Fruit fly (Drosophila melanogaster) whole organism, embryonic: ENCODE measurements around the gene Mical.

Experiments used
- BEAF-32 ChIP-seq: fragments of 200-800 bp; sonication (Bioruptor generic); optimal IDR thresholded peaks from 3 replicates; lab custom pipeline; 2017; ENCODE audit warnings: missing biosample characterization, missing genetic modification characterization, mild to moderate bottlenecking, moderate library complexity, missing genetic modification reagents
- Bteb2 ChIP-seq: fragments of 200-800 bp; sonication (Bioruptor generic); optimal IDR thresholded peaks from 2 replicates; lab custom pipeline; 2016; ENCODE audit warnings: missing biosample characterization, missing genetic modification characterization
- CG1024 ChIP-seq: fragments of 200-800 bp; sonication (Bioruptor generic); IDR thresholded peaks from 2 replicates; pipeline ENCODE4 v1.3.6; 2022; ENCODE audit warnings: missing biosample characterization, missing genetic modification characterization
- CG10267 ChIP-seq: fragments of 200-800 bp; sonication (Bioruptor generic); optimal IDR thresholded peaks from 2 replicates; lab custom pipeline; 2018; ENCODE audit warnings: missing biosample characterization, mild to moderate bottlenecking, missing genetic modification characterization, moderate library complexity
- CG10431 ChIP-seq: fragments of 200-800 bp; sonication (Bioruptor generic); optimal IDR thresholded peaks from 3 replicates; lab custom pipeline; 2018; ENCODE audit warnings: missing biosample characterization, mild to moderate bottlenecking, missing genetic modification characterization
- CG13123 ChIP-seq: fragments of 200-800 bp; sonication (Bioruptor generic); optimal IDR thresholded peaks from 2 replicates; lab custom pipeline; 2016; ENCODE audit warnings: missing biosample characterization, missing genetic modification characterization
- CG13424 ChIP-seq: fragments of 200-800 bp; sonication (Bioruptor generic); optimal IDR thresholded peaks from 2 replicates; lab custom pipeline; 2019; ENCODE audit warnings: missing biosample characterization, mild to moderate bottlenecking, missing genetic modification characterization, moderate library complexity
- CG14667 ChIP-seq: fragments of 200-800 bp; sonication (Bioruptor generic); IDR thresholded peaks from 2 replicates; pipeline ENCODE4 v1.3.6; 2022; ENCODE audit warnings: missing biosample characterization, missing genetic modification characterization
- CG15601 ChIP-seq: fragments of 200-800 bp; sonication (Bioruptor generic); optimal IDR thresholded peaks from 3 replicates; lab custom pipeline; 2019; ENCODE audit warnings: missing biosample characterization, mild to moderate bottlenecking, missing genetic modification characterization, moderate library complexity
- CG17359 ChIP-seq: fragments of 200-800 bp; sonication (Bioruptor generic); optimal IDR thresholded peaks from 3 replicates; lab custom pipeline; 2018; ENCODE audit warnings: missing biosample characterization, mild to moderate bottlenecking, missing genetic modification characterization, moderate library complexity
- CG17361 ChIP-seq: fragments of 200-800 bp; sonication (Bioruptor generic); IDR thresholded peaks from 3 replicates; pipeline ENCODE4 v1.3.6; 2022; ENCODE audit warnings: missing biosample characterization, missing genetic modification characterization
- CG17385 ChIP-seq: fragments of 200-800 bp; sonication (Bioruptor generic); optimal IDR thresholded peaks from 3 replicates; lab custom pipeline; 2018; ENCODE audit warnings: missing biosample characterization, mild to moderate bottlenecking, missing genetic modification characterization
- CG17612 ChIP-seq: fragments of 200-800 bp; sonication (Bioruptor generic); IDR thresholded peaks from 2 replicates; pipeline ENCODE4 v1.3.6; 2022; ENCODE audit warnings: missing biosample characterization, missing genetic modification characterization
- CG17912 ChIP-seq: fragments of 200-800 bp; sonication (Bioruptor generic); optimal IDR thresholded peaks from 2 replicates; lab custom pipeline; 2018; ENCODE audit warnings: missing biosample characterization, mild to moderate bottlenecking, missing genetic modification characterization
- CG32772 ChIP-seq: fragments of 200-800 bp; sonication (Bioruptor generic); IDR thresholded peaks from 2 replicates; pipeline ENCODE4 v1.3.6; 2022; ENCODE audit warnings: missing biosample characterization, missing genetic modification characterization
- CG34376 ChIP-seq: fragments of 200-800 bp; sonication (Bioruptor generic); optimal IDR thresholded peaks from 2 replicates; lab custom pipeline; 2018; ENCODE audit warnings: missing biosample characterization, mild to moderate bottlenecking, missing genetic modification characterization
- CG3838 ChIP-seq: fragments of 200-800 bp; sonication (Bioruptor generic); optimal IDR thresholded peaks from 3 replicates; lab custom pipeline; 2016; ENCODE audit warnings: missing biosample characterization, missing genetic modification characterization
- CG42726 ChIP-seq: fragments of 200-800 bp; sonication (Bioruptor generic); IDR thresholded peaks from 2 replicates; pipeline ENCODE4 v1.3.6; 2022; ENCODE audit warnings: missing biosample characterization, missing genetic modification characterization; ENCODE audit not compliant: partially characterized antibody
- CG4360 ChIP-seq: fragments of 200-800 bp; sonication (Bioruptor generic); IDR thresholded peaks from 2 replicates; pipeline ENCODE4 v1.3.6; 2022; ENCODE audit warnings: missing biosample characterization, missing genetic modification characterization
- CG6175 ChIP-seq: fragments of 200-800 bp; sonication (Bioruptor generic); IDR thresholded peaks from 3 replicates; pipeline ENCODE4 v1.3.6; 2022; ENCODE audit warnings: missing biosample characterization, missing genetic modification characterization
- CG7839 ChIP-seq: fragments of 200-800 bp; sonication (Bioruptor generic); optimal IDR thresholded peaks from 3 replicates; lab custom pipeline; 2018; ENCODE audit warnings: missing biosample characterization, mild to moderate bottlenecking, missing genetic modification characterization, moderate library complexity
- CG9932 ChIP-seq: fragments of 200-800 bp; sonication (Bioruptor generic); IDR thresholded peaks from 2 replicates; pipeline ENCODE4 v1.3.6; 2022; ENCODE audit warnings: missing biosample characterization, missing genetic modification characterization
- H15 ChIP-seq: fragments of 200-800 bp; sonication (Bioruptor generic); IDR thresholded peaks from 3 replicates; pipeline ENCODE4 v1.3.6; 2022; ENCODE audit warnings: missing biosample characterization, missing genetic modification characterization
- Hr39 ChIP-seq: fragments of >200 bp; optimal IDR thresholded peaks from 2 replicates; lab custom pipeline; 2017
- Hr51 ChIP-seq, 2 experiments: fragments of 200-800 bp; sonication (Bioruptor generic); optimal IDR thresholded peaks; 2 replicates in 1 of 2; 3 replicates in 1 of 2; lab custom pipeline; 2016 to 2018; ENCODE audit warnings: missing biosample characterization in 2 of 2, missing genetic modification characterization in 2 of 2, mild to moderate bottlenecking in 1 of 2, moderate library complexity in 1 of 2
- Lpt ChIP-seq: fragments of >200 bp; optimal IDR thresholded peaks from 2 replicates; lab custom pipeline; 2018; ENCODE audit warnings: missing biosample characterization, missing genetic modification characterization
- MESR4 ChIP-seq: fragments of 200-800 bp; sonication (Bioruptor generic); optimal IDR thresholded peaks from 2 replicates; lab custom pipeline; 2018; ENCODE audit warnings: missing biosample characterization, mild to moderate bottlenecking, missing genetic modification characterization, moderate library complexity
- Oaz ChIP-seq: fragments of 200-800 bp; sonication (Bioruptor generic); IDR thresholded peaks from 2 replicates; pipeline ENCODE4 v1.3.6; 2022; ENCODE audit warnings: missing biosample characterization, missing genetic modification characterization
- Sox100B ChIP-seq: fragments of 200-800 bp; sonication (Bioruptor generic); optimal IDR thresholded peaks from 3 replicates; lab custom pipeline; 2018; ENCODE audit warnings: missing biosample characterization, mild to moderate bottlenecking, missing genetic modification characterization
- Ssrp ChIP-seq: fragments of 200-800 bp; sonication (Bioruptor generic); optimal IDR thresholded peaks from 2 replicates; lab custom pipeline; 2018; ENCODE audit warnings: missing biosample characterization, mild to moderate bottlenecking, missing genetic modification characterization, moderate library complexity
- Stat92E ChIP-seq, 3 experiments: fragments of >200 bp in 2 of 3; fragments of 200-800 bp in 1 of 3; sonication (Bioruptor generic) in 1 of 3; optimal IDR thresholded peaks; 2 replicates each; lab custom pipeline; 2017 to 2019; ENCODE audit warnings: missing biosample characterization in 3 of 3, missing genetic modification characterization in 3 of 3, mild to moderate bottlenecking in 1 of 3, moderate library complexity in 1 of 3
- ara ChIP-seq: fragments of 200-800 bp; sonication (Bioruptor generic); IDR thresholded peaks from 2 replicates; pipeline ENCODE4 v1.3.6; 2022; ENCODE audit warnings: missing biosample characterization, missing genetic modification characterization
- br ChIP-seq: fragments of >200 bp; optimal IDR thresholded peaks from 2 replicates; lab custom pipeline; 2017
- caup ChIP-seq: fragments of 200-800 bp; sonication (Bioruptor generic); optimal IDR thresholded peaks from 3 replicates; lab custom pipeline; 2017; ENCODE audit warnings: missing biosample characterization, mild to moderate bottlenecking, missing genetic modification characterization, moderate library complexity; ENCODE audit not compliant: severe bottlenecking
- eyg ChIP-seq: fragments of 200-800 bp; sonication (Bioruptor generic); optimal IDR thresholded peaks from 3 replicates; lab custom pipeline; 2016; ENCODE audit warnings: missing biosample characterization, missing genetic modification characterization
- ind ChIP-seq: fragments of 200-800 bp; sonication (Bioruptor generic); optimal IDR thresholded peaks from 3 replicates; lab custom pipeline; 2016; ENCODE audit warnings: missing biosample characterization, missing genetic modification characterization
- insv ChIP-seq, 2 experiments: fragments of 200-800 bp; sonication (Bioruptor generic); optimal IDR thresholded peaks; 3 replicates each; lab custom pipeline; 2016 to 2018; ENCODE audit warnings: missing biosample characterization in 2 of 2, missing genetic modification characterization in 2 of 2
- oc ChIP-seq: fragments of 200-800 bp; sonication (Bioruptor generic); optimal IDR thresholded peaks from 2 replicates; lab custom pipeline; 2018; ENCODE audit warnings: missing biosample characterization, mild to moderate bottlenecking, missing genetic modification characterization, moderate library complexity
- onecut ChIP-seq: fragments of 200-800 bp; sonication (Bioruptor generic); IDR thresholded peaks from 2 replicates; pipeline ENCODE4 v1.3.6; 2022; ENCODE audit warnings: missing biosample characterization, missing genetic modification characterization
- pnt ChIP-seq: fragments of 200-800 bp; sonication (Bioruptor generic); optimal IDR thresholded peaks from 3 replicates; lab custom pipeline; 2016; ENCODE audit warnings: missing biosample characterization, missing genetic modification characterization
- pzg ChIP-seq: fragments of 200-800 bp; sonication (Bioruptor generic); optimal IDR thresholded peaks from 3 replicates; lab custom pipeline; 2018; ENCODE audit warnings: missing biosample characterization, mild to moderate bottlenecking, missing genetic modification characterization, moderate library complexity
- scrt ChIP-seq: fragments of 200-800 bp; sonication (Bioruptor generic); optimal IDR thresholded peaks from 2 replicates; lab custom pipeline; 2018; ENCODE audit warnings: missing biosample characterization, mild to moderate bottlenecking, missing genetic modification characterization, moderate library complexity
- slp2 ChIP-seq: fragments of 200-800 bp; sonication (Bioruptor generic); optimal IDR thresholded peaks from 2 replicates; lab custom pipeline; 2016; ENCODE audit warnings: missing biosample characterization, missing genetic modification characterization
- ssp ChIP-seq: fragments of 200-800 bp; sonication (Bioruptor generic); IDR thresholded peaks from 2 replicates; pipeline ENCODE4 v1.3.6; 2022; ENCODE audit warnings: missing biosample characterization, missing genetic modification characterization
- tin ChIP-seq: fragments of 200-800 bp; sonication (Bioruptor generic); optimal IDR thresholded peaks from 3 replicates; lab custom pipeline; 2016; ENCODE audit warnings: missing biosample characterization, missing genetic modification characterization
- tna ChIP-seq: fragments of 200-800 bp; sonication (Bioruptor generic); IDR thresholded peaks from 2 replicates; pipeline ENCODE4 v1.3.6; 2022; ENCODE audit warnings: missing biosample characterization, missing genetic modification characterization; ENCODE audit not compliant: partially characterized antibody
- trem ChIP-seq: fragments of 200-800 bp; optimal IDR thresholded peaks from 3 replicates; lab custom pipeline; 2019; ENCODE audit warnings: missing biosample characterization, mild to moderate bottlenecking, missing genetic modification characterization, moderate library complexity
- yki ChIP-seq: fragments of >200 bp; optimal IDR thresholded peaks from 3 replicates; lab custom pipeline; 2018
- zen2 ChIP-seq: fragments of 200-800 bp; sonication (Bioruptor generic); IDR thresholded peaks from 3 replicates; pipeline ENCODE4 v1.3.6; 2022; ENCODE audit warnings: missing biosample characterization, missing genetic modification characterization; ENCODE audit not compliant: partially characterized antibody

Gene Mical

dm6 chr3R:10087206-10087927 lies 44.7 kb upstream of the Mical start (continued):
- 0 out of 2 replicates have a peak, but pooled peaks have one; percentile 32 for TF ChIP-seq CG17612 (GFP tag; lab: Robert Waterston, UW)
- TF ChIP-seq BEAF-32 (GFP tag; lab: Kevin White, UChicago), result no peak
- no peak for TF ChIP-seq CG3838 (GFP tag; lab: Kevin White, UChicago)
- peak; percentile 46; the same call in 1 of the 2 replicates for TF ChIP-seq Oaz (GFP tag; lab: Robert Waterston, UW)
- TF ChIP-seq CG1024 (GFP tag; lab: Robert Waterston, UW), result peak; percentile 56; the same call in 1 of the 2 replicates
- no peak for TF ChIP-seq onecut (GFP tag; lab: Robert Waterston, UW)
- TF ChIP-seq CG17359 (tag; lab: Kevin White, UChicago), result peak; percentile 62
- TF ChIP-seq CG17912 (GFP tag; lab: Kevin White, UChicago), result no peak
- TF ChIP-seq CG14667 (GFP tag; lab: Robert Waterston, UW), result peak; percentile 56
- TF ChIP-seq CG15601 (tag; lab: Kevin White, UChicago), result no peak
- TF ChIP-seq Bteb2 (GFP tag; lab: Kevin White, UChicago), result peak; percentile 64
- TF ChIP-seq yki (lab: Kevin White, UChicago), result peak; percentile 4
- peak; percentile 76 for TF ChIP-seq slp2 (GFP tag; lab: Kevin White, UChicago)
- peak; percentile 65 for TF ChIP-seq tin (GFP tag; lab: Kevin White, UChicago)
- peak; percentile 67 for TF ChIP-seq CG9932
- peak; percentile 83 for TF ChIP-seq ind
- no peak for TF ChIP-seq Stat92E (GFP tag; optimal IDR thresholded peaks at IDR 0.05; lab: Kevin White, UChicago)
- peak; percentile 44 for TF ChIP-seq Ssrp (tag; lab: Kevin White, UChicago)
- peak; percentile 19 for TF ChIP-seq CG13123 (GFP tag; lab: Kevin White, UChicago)
- TF ChIP-seq trem (tag; lab: Kevin White, UChicago), result no peak
- TF ChIP-seq scrt, result peak; percentile 24
- peak; percentile 52 for TF ChIP-seq CG17385 (GFP tag; lab: Kevin White, UChicago)
- no peak for TF ChIP-seq MESR4 (GFP tag; lab: Kevin White, UChicago)
- TF ChIP-seq H15 (GFP tag; lab: Robert Waterston, UW), result peak; percentile 62; the same call in 1 of the 3 replicates
- no peak for TF ChIP-seq insv (GFP tag; optimal IDR thresholded peaks at IDR 0.05; lab: Kevin White, UChicago)
- TF ChIP-seq pzg (GFP tag; lab: Kevin White, UChicago), result no peak
- no peak for TF ChIP-seq CG10431 (GFP tag; lab: Kevin White, UChicago)
- TF ChIP-seq ssp, result peak; percentile 40; the same call in 1 of the 2 replicates
- peak; percentile 44 to 59 for TF ChIP-seq Hr51 (GFP tag; optimal IDR thresholded peaks at IDR 0.05; lab: Kevin White, UChicago)
- TF ChIP-seq CG34376, result no peak
- peak; percentile 45; the same call in 2 of the 3 replicates for TF ChIP-seq CG17361 (GFP tag; lab: Robert Waterston, UW)
- TF ChIP-seq caup (GFP tag; lab: Kevin White, UChicago), result peak; percentile 41
- no peak for TF ChIP-seq CG4360 (GFP tag; lab: Robert Waterston, UW)
- TF ChIP-seq CG6175, result 0 out of 3 replicates have a peak, but pooled peaks have one; percentile 32
- no peak for TF ChIP-seq CG42726 (GFP tag; lab: Robert Waterston, UW)
- TF ChIP-seq oc (tag; lab: Kevin White, UChicago), result no peak
- no peak for TF ChIP-seq Lpt (GFP tag; lab: Kevin White, UChicago)
- no peak for TF ChIP-seq br (lab: Kevin White, UChicago)
- TF ChIP-seq Sox100B, result peak; percentile 20
- peak; percentile 22 for TF ChIP-seq CG13424 (tag; lab: Kevin White, UChicago)
- peak; percentile 20 for TF ChIP-seq CG10267 (tag; lab: Kevin White, UChicago)
- TF ChIP-seq CG32772 (GFP tag; lab: Robert Waterston, UW), result peak; percentile 61; the same call in 1 of the 2 replicates
- TF ChIP-seq pnt, result peak; percentile 66
- TF ChIP-seq Hr39, result no peak
- TF ChIP-seq ara (GFP tag; lab: Robert Waterston, UW), result peak; percentile 40; the same call in 1 of the 2 replicates
- no peak for TF ChIP-seq tna
- peak; percentile 69 for TF ChIP-seq CG7839 (tag; lab: Kevin White, UChicago)
- TF ChIP-seq eyg, result peak; percentile 1
- 0 out of 3 replicates have a peak, but pooled peaks have one; percentile 11 for TF ChIP-seq zen2 (GFP tag; lab: Robert Waterston, UW)
